Worm (Caenorhabditis elegans): ENCODE data around the gene F17C11.6.

F17C11.6 gene

ce11 chrV:10915922-10916321 lies 39.0 kb upstream of the F17C11.6 start (continued):
- TF ChIP-seq fkh-4 (tag; optimal IDR thresholded peaks at IDR 0.05; ENCODE audit: borderline replicate concordance) = no peak
- TF ChIP-seq nhr-84 (tag; optimal IDR thresholded peaks at IDR 0.05) = no peak
- TF ChIP-seq egl-13 (tag; optimal IDR thresholded peaks at IDR 0.05) = no peak
- TF ChIP-seq snpc-4 (tag; optimal IDR thresholded peaks at IDR 0.05) = no peak
- TF ChIP-seq lin-39 (tag; optimal IDR thresholded peaks at IDR 0.05) = no peak
- TF ChIP-seq rnt-1 (tag; optimal IDR thresholded peaks at IDR 0.05) = peak; percentile 44
- TF ChIP-seq aly-2 (tag; optimal IDR thresholded peaks at IDR 0.05) = no peak
- no peak for TF ChIP-seq lin-13 (GFP tag; optimal IDR thresholded peaks at IDR 0.05)
- no peak for TF ChIP-seq tlp-1 (tag; optimal IDR thresholded peaks at IDR 0.05)
- no peak for TF ChIP-seq dpl-1 (GFP tag; optimal IDR thresholded peaks at IDR 0.05)
- TF ChIP-seq ces-1 (GFP tag; optimal IDR thresholded peaks at IDR 0.05) = no peak
- TF ChIP-seq elt-2 (tag; optimal IDR thresholded peaks at IDR 0.05) = no peak
- TF ChIP-seq hpl-2 (GFP tag; optimal IDR thresholded peaks at IDR 0.05) = no peak
- TF ChIP-seq nhr-85 (tag) = no peak

- TF ChIP-seq pax-3 (tag; optimal IDR thresholded peaks at IDR 0.05) = no peak
- TF ChIP-seq skn-1 (tag; optimal IDR thresholded peaks at IDR 0.05) = no peak
- TF ChIP-seq nhr-47 (tag; optimal IDR thresholded peaks at IDR 0.05) = no peak
- no peak for TF ChIP-seq ets-5 (GFP tag; IDR thresholded peaks at IDR 0.05)
- TF ChIP-seq nhr-20 (tag; optimal IDR thresholded peaks at IDR 0.05) = no peak
- TF ChIP-seq unc-98 (GFP tag; IDR thresholded peaks at IDR 0.05) = no peak
- no peak for TF ChIP-seq unc-62 (GFP tag; optimal IDR thresholded peaks at IDR 0.05)
- TF ChIP-seq sup-37 (GFP tag; optimal IDR thresholded peaks at IDR 0.05) = no peak
- TF ChIP-seq ceh-90 (tag; optimal IDR thresholded peaks at IDR 0.05) = no peak
- no peak for TF ChIP-seq elt-3 (tag; optimal IDR thresholded peaks at IDR 0.05)
- TF ChIP-seq unc-130 (tag; optimal IDR thresholded peaks at IDR 0.05) = no peak
- no peak for TF ChIP-seq lin-15B (tag; optimal IDR thresholded peaks at IDR 0.05)
- no peak for TF ChIP-seq efl-3 (GFP tag; optimal IDR thresholded peaks at IDR 0.05)
- TF ChIP-seq xbp-1 (tag; optimal IDR thresholded peaks at IDR 0.05) = no peak
- no peak for TF ChIP-seq swsn-7 (tag; optimal IDR thresholded peaks at IDR 0.05)
Observed at ce11 chrV:10918373-10918772, 36.5 kb upstream of the F17C11.6 start, which contains the start of gene F58B4.2. Gene F58B4.2, minus strand, starts transcription at chrV:10918473.

- TF ChIP-seq nhr-71 (tag; optimal IDR thresholded peaks at IDR 0.05) (no peak), blmp-1 (tag; optimal IDR thresholded peaks at IDR 0.05) (no peak), nhr-19 (GFP tag; conservative IDR thresholded peaks at IDR 0.05) (no peak), xbp-1 (tag; optimal IDR thresholded peaks at IDR 0.05) (no peak), sptf-1 (tag; optimal IDR thresholded peaks at IDR 0.05) (no peak), mab-9 (GFP tag; IDR thresholded peaks at IDR 0.05) (no peak), lir-3 (tag; optimal IDR thresholded peaks at IDR 0.05; ENCODE audit: poor library complexity) (no peak), fkh-4 (tag; optimal IDR thresholded peaks at IDR 0.05; ENCODE audit: borderline replicate concordance) (no peak), ceh-88 (GFP tag; IDR thresholded peaks at IDR 0.05) (no peak), lin-39 (tag; optimal IDR thresholded peaks at IDR 0.05) (no peak), ceh-63 (GFP tag; optimal IDR thresholded peaks at IDR 0.05) (no peak), skn-1 (tag; optimal IDR thresholded peaks at IDR 0.05) (no peak), fkh-8 (tag; optimal IDR thresholded peaks at IDR 0.05) (no peak), Y116A8C.19 (tag; optimal IDR thresholded peaks at IDR 0.05; ENCODE audit: borderline replicate concordance) (no peak), swsn-7 (tag; optimal IDR thresholded peaks at IDR 0.05) (no peak), unc-98 (GFP tag; IDR thresholded peaks at IDR 0.05) (no peak)
Observed at ce11 chrV:10921747-10922146, 33.2 kb upstream of the F17C11.6 start, which contains the start of gene nas-31. Gene nas-31, minus strand, starts transcription at chrV:10921847.

All from whole organism, L1 larva.